Worm (Caenorhabditis elegans) whole organism, young adult: Measurements from ENCODE around the gene crh-2.

Source experiments
- C06A6.2 ChIP-seq: fragments of 200-800 bp; sonication (Bioruptor generic); conservative IDR thresholded peaks from 2 replicates; pipeline ENCODE4 v1.3.6; 2022; ENCODE audit warnings: missing genetic modification characterization, missing compliant biosample characterization
- ama-1 ChIP-seq, 3 experiments: fragments of 150-350 bp in 1 of 3; sonication (generic microtip) in 2 of 3; optimal IDR thresholded peaks; 2 replicates each; lab custom pipeline; 2014 to 2018; ENCODE audit warnings: missing biosample characterization in 2 of 3, missing genetic modification characterization in 2 of 3, missing genetic modification reagents in 2 of 3
- ceh-58 ChIP-seq: fragments of 200-800 bp; sonication (Bioruptor generic); IDR thresholded peaks from 2 replicates; pipeline ENCODE4 v1.3.6; 2022; ENCODE audit warnings: missing genetic modification characterization, missing compliant biosample characterization
- ceh-79 ChIP-seq: sonication (generic microtip); optimal IDR thresholded peaks from 2 replicates; lab custom pipeline; 2017; ENCODE audit warnings: mild to moderate bottlenecking, missing genetic modification characterization, missing compliant biosample characterization
- dpff-1 ChIP-seq: sonication (generic microtip); optimal IDR thresholded peaks from 2 replicates; lab custom pipeline; 2017; ENCODE audit warnings: mild to moderate bottlenecking, missing genetic modification characterization, missing compliant biosample characterization
- mes-4 ChIP-seq: sonication (generic microtip); optimal IDR thresholded peaks from 2 replicates; lab custom pipeline; 2016; ENCODE audit warnings: missing genotype, missing genetic modification characterization, missing compliant biosample characterization
- nhr-179 ChIP-seq: sonication (generic microtip); optimal IDR thresholded peaks from 2 replicates; lab custom pipeline; 2016; ENCODE audit warnings: mild to moderate bottlenecking, missing genetic modification characterization, missing compliant biosample characterization
- unc-62 ChIP-seq: fragments of 150-350 bp; optimal IDR thresholded peaks from 2 replicates; lab custom pipeline; 2014; ENCODE audit warnings: missing biosample characterization, missing genetic modification reagents, missing genetic modification characterization

ce11 chrII:5163283-5163682 is 24.1 kb downstream of the crh-2 start, which contains the start of gene srb-5:
- TF ChIP-seq ama-1 (optimal IDR thresholded peaks at IDR 0.05; lab: Kevin White, UChicago) (no peak), ama-1 (GFP tag; optimal IDR thresholded peaks at IDR 0.05; lab: Kevin White, UChicago) (no peak), ceh-79 (tag; lab: Kevin White, UChicago) (no peak), unc-62 (GFP tag; lab: Kevin White, UChicago) (no peak), dpff-1 (tag; lab: Kevin White, UChicago) (no peak), C06A6.2 (GFP tag; lab: Robert Waterston, UW) (no peak), mes-4 (tag; lab: Kevin White, UChicago) (no peak), nhr-179 (no peak), ceh-58 (GFP tag; lab: Robert Waterston, UW) (no peak)
